Worm (Caenorhabditis elegans) whole organism, L4 larva: ENCODE data around the gene prx-1.

Source experiments
- F37D6.2 ChIP-seq: sonication (generic microtip); optimal IDR thresholded peaks from 2 replicates; lab custom pipeline; 2016; ENCODE audit warnings: mild to moderate bottlenecking, missing genetic modification characterization, missing compliant biosample characterization
- Y105C5A.15 ChIP-seq: fragments of 200-800 bp; sonication (Bioruptor generic); IDR thresholded peaks from 2 replicates; pipeline ENCODE4 v1.3.6; 2022; ENCODE audit warnings: missing genetic modification characterization, missing compliant biosample characterization
- Y5F2A.4 ChIP-seq: fragments of 200-800 bp; sonication (Bioruptor generic); optimal IDR thresholded peaks from 2 replicates; lab custom pipeline; 2018; ENCODE audit warnings: mild to moderate bottlenecking, missing genetic modification characterization, missing compliant biosample characterization
- aly-2 ChIP-seq: sonication (generic microtip); optimal IDR thresholded peaks from 2 replicates; lab custom pipeline; 2018; ENCODE audit warnings: missing biosample characterization, missing genetic modification characterization
- ceh-44 ChIP-seq: fragments of 200-800 bp; sonication (Bioruptor generic); IDR thresholded peaks from 2 replicates; pipeline ENCODE4 v1.3.6; 2022; ENCODE audit warnings: missing genetic modification reagents, missing genetic modification characterization, missing compliant biosample characterization
- ctbp-1 ChIP-seq: fragments of 200-800 bp; sonication (Bioruptor generic); IDR thresholded peaks from 2 replicates; pipeline ENCODE4 v1.3.6; 2022; ENCODE audit warnings: missing genetic modification reagents, missing genetic modification characterization, missing compliant biosample characterization
- daf-16 ChIP-seq, 3 experiments: sonication (generic microtip); optimal IDR thresholded peaks; 2 replicates each; lab custom pipeline; 2016 to 2017; ENCODE audit warnings: missing genetic modification characterization in 3 of 3, missing genetic modification reagents in 3 of 3, mild to moderate bottlenecking in 2 of 3, missing compliant biosample characterization in 2 of 3, missing biosample characterization in 1 of 3, moderate library complexity in 1 of 3
- dmd-6 ChIP-seq: fragments of 200-800 bp; sonication (Bioruptor generic); IDR thresholded peaks from 2 replicates; pipeline ENCODE4 v1.3.6; 2022; ENCODE audit warnings: missing genetic modification reagents, missing genetic modification characterization, missing compliant biosample characterization
- dpl-1 ChIP-seq: fragments of 150-350 bp; optimal IDR thresholded peaks from 2 replicates; lab custom pipeline; 2014; ENCODE audit warnings: missing biosample characterization, missing genetic modification reagents, missing genetic modification characterization
- duxl-1 ChIP-seq: sonication (generic microtip); optimal IDR thresholded peaks from 2 replicates; lab custom pipeline; 2016; ENCODE audit warnings: mild to moderate bottlenecking, missing genetic modification characterization, moderate library complexity, missing compliant biosample characterization; ENCODE audit not compliant: poor library complexity
- egl-27 ChIP-seq: sonication (generic microtip); optimal IDR thresholded peaks from 3 replicates; lab custom pipeline; 2017; ENCODE audit warnings: missing biosample characterization, missing genetic modification reagents, missing genetic modification characterization
- hif-1 ChIP-seq, 2 experiments: sonication (generic microtip); optimal IDR thresholded peaks; 2 replicates each; lab custom pipeline; 2016 to 2017; ENCODE audit warnings: missing compliant biosample characterization in 2 of 2, missing genetic modification characterization in 2 of 2, missing genetic modification reagents in 2 of 2, missing genotype in 2 of 2, mild to moderate bottlenecking in 1 of 2
- hlh-11 ChIP-seq: fragments of 200-800 bp; sonication (Bioruptor generic); optimal IDR thresholded peaks from 2 replicates; lab custom pipeline; 2018; ENCODE audit warnings: mild to moderate bottlenecking, missing genetic modification characterization, missing compliant biosample characterization
- hlh-30 ChIP-seq: sonication (generic microtip); optimal IDR thresholded peaks from 2 replicates; lab custom pipeline; 2017; ENCODE audit warnings: antibody characterized with exemption, mild to moderate bottlenecking, missing genetic modification characterization, missing compliant biosample characterization; ENCODE audit not compliant: insufficient read depth
- hmg-1.1 ChIP-seq: fragments of 200-800 bp; sonication (Bioruptor generic); IDR thresholded peaks from 2 replicates; pipeline ENCODE4 v1.3.6; 2022; ENCODE audit warnings: missing genetic modification reagents, missing genetic modification characterization, missing compliant biosample characterization
- jun-1 ChIP-seq: fragments of 150-350 bp; optimal IDR thresholded peaks from 2 replicates; lab custom pipeline; 2014; ENCODE audit warnings: missing biosample characterization, missing genetic modification reagents, missing genetic modification characterization
- lim-7 ChIP-seq: fragments of 200-800 bp; sonication (Bioruptor generic); IDR thresholded peaks from 2 replicates; pipeline ENCODE4 v1.3.6; 2022; ENCODE audit warnings: missing genetic modification characterization, missing compliant biosample characterization
- lin-1 ChIP-seq: fragments of 200-800 bp; sonication (Bioruptor generic); IDR thresholded peaks from 2 replicates; pipeline ENCODE4 v1.3.6; 2022; ENCODE audit warnings: missing genetic modification reagents, missing genetic modification characterization, missing compliant biosample characterization
- lin-13 ChIP-seq: fragments of 150-350 bp; optimal IDR thresholded peaks from 2 replicates; lab custom pipeline; 2014; ENCODE audit warnings: missing biosample characterization, missing genetic modification reagents, missing genetic modification characterization
- lin-38 ChIP-seq: fragments of 200-800 bp; sonication (Bioruptor generic); IDR thresholded peaks from 2 replicates; pipeline ENCODE4 v1.3.6; 2022; ENCODE audit warnings: missing genetic modification reagents, missing genetic modification characterization, missing compliant biosample characterization
- lsy-2 ChIP-seq, 2 experiments: fragments of 150-350 bp in 1 of 2; sonication (generic microtip) in 1 of 2; optimal IDR thresholded peaks; 2 replicates each; lab custom pipeline; 2014 to 2017; ENCODE audit warnings: missing biosample characterization in 2 of 2, missing genetic modification characterization in 2 of 2
- madf-5 ChIP-seq, 2 experiments: fragments of 200-800 bp; sonication (Bioruptor generic); IDR thresholded peaks; 2 replicates each; pipeline ENCODE4 v1.3.6; 2022; ENCODE audit warnings: missing compliant biosample characterization in 2 of 2, missing genetic modification characterization in 2 of 2
- mdl-1 ChIP-seq, 2 experiments: fragments of 150-350 bp in 1 of 2; sonication (generic microtip) in 1 of 2; optimal IDR thresholded peaks; 2 replicates each; lab custom pipeline; 2014 to 2017; ENCODE audit warnings: missing biosample characterization in 2 of 2, missing genetic modification characterization in 2 of 2
- mxl-3 ChIP-seq: fragments of 200-800 bp; sonication (Bioruptor generic); optimal IDR thresholded peaks from 2 replicates; lab custom pipeline; 2018; ENCODE audit warnings: mild to moderate bottlenecking, missing genetic modification characterization, missing compliant biosample characterization
- nhr-10 ChIP-seq: fragments of 150-350 bp; optimal IDR thresholded peaks from 2 replicates; lab custom pipeline; 2014; ENCODE audit warnings: missing biosample characterization, missing genetic modification characterization
- nhr-102 ChIP-seq: sonication (generic microtip); optimal IDR thresholded peaks from 2 replicates; lab custom pipeline; 2016; ENCODE audit warnings: mild to moderate bottlenecking, missing genetic modification characterization, moderate library complexity, missing compliant biosample characterization
- nhr-11 ChIP-seq: fragments of 150-350 bp; optimal IDR thresholded peaks from 2 replicates; lab custom pipeline; 2014; ENCODE audit warnings: missing biosample characterization, missing genetic modification characterization
- nhr-111 ChIP-seq: fragments of 200-800 bp; sonication (Bioruptor generic); optimal IDR thresholded peaks from 2 replicates; lab custom pipeline; 2018; ENCODE audit warnings: mild to moderate bottlenecking, missing genetic modification characterization, missing compliant biosample characterization
- nhr-25 ChIP-seq: sonication (generic microtip); optimal IDR thresholded peaks from 2 replicates; lab custom pipeline; 2017; ENCODE audit warnings: missing genetic modification characterization, mild to moderate bottlenecking, missing compliant biosample characterization, antibody characterized with exemption, moderate library complexity, borderline replicate concordance; ENCODE audit not compliant: insufficient read depth
- nhr-28 ChIP-seq: fragments of 150-350 bp; optimal IDR thresholded peaks from 2 replicates; lab custom pipeline; 2014; ENCODE audit warnings: missing biosample characterization, missing genetic modification characterization
- nhr-42 ChIP-seq: fragments of 200-800 bp; sonication (Bioruptor generic); IDR thresholded peaks from 2 replicates; pipeline ENCODE4 v1.3.6; 2022; ENCODE audit warnings: missing genetic modification characterization, missing compliant biosample characterization
- nhr-6 ChIP-seq: fragments of 150-350 bp; optimal IDR thresholded peaks from 2 replicates; lab custom pipeline; 2014; ENCODE audit warnings: missing biosample characterization, missing genetic modification characterization
- nhr-77 ChIP-seq: fragments of 150-350 bp; optimal IDR thresholded peaks from 2 replicates; lab custom pipeline; 2014; ENCODE audit warnings: missing biosample characterization, missing genetic modification characterization
- pha-4 ChIP-seq, 2 experiments: fragments of 150-350 bp in 1 of 2; fragments of 200-800 bp in 1 of 2; sonication (Bioruptor generic) in 1 of 2; IDR thresholded peaks in 1 of 2; optimal IDR thresholded peaks in 1 of 2; 2 replicates each; pipeline versions ENCODE4 v1.3.6 to Lab custom; 2014 to 2022; ENCODE audit warnings: missing genetic modification characterization in 2 of 2, missing genetic modification reagents in 2 of 2, missing biosample characterization in 1 of 2, missing compliant biosample characterization in 1 of 2
- rbr-2 ChIP-seq: sonication (generic microtip); optimal IDR thresholded peaks from 2 replicates; lab custom pipeline; 2016; ENCODE audit warnings: missing genotype, missing genetic modification characterization, missing compliant biosample characterization
- snpc-4 ChIP-seq: fragments of 150-350 bp; optimal IDR thresholded peaks from 2 replicates; lab custom pipeline; 2014; ENCODE audit warnings: missing biosample characterization, missing genetic modification characterization
- spr-1 ChIP-seq: sonication (generic microtip); optimal IDR thresholded peaks from 2 replicates; lab custom pipeline; 2016; ENCODE audit warnings: mild to moderate bottlenecking, missing genetic modification characterization, missing compliant biosample characterization
- spr-3 ChIP-seq: fragments of 200-800 bp; sonication (Bioruptor generic); optimal IDR thresholded peaks from 2 replicates; lab custom pipeline; 2018; ENCODE audit warnings: mild to moderate bottlenecking, missing genetic modification characterization, missing compliant biosample characterization
- unc-62 ChIP-seq, 3 experiments: fragments of 150-350 bp in 1 of 3; sonication (generic microtip); optimal IDR thresholded peaks in 2 of 3; peaks in 1 of 3; 1 replicate in 1 of 3; 2 replicates in 2 of 3; lab custom pipeline; 2014 to 2017; ENCODE audit warnings: missing biosample characterization in 3 of 3, missing genetic modification characterization in 3 of 3, missing genetic modification reagents in 3 of 3, missing genotype in 1 of 3
- zag-1 ChIP-seq: fragments of 150-350 bp; optimal IDR thresholded peaks from 2 replicates; lab custom pipeline; 2014; ENCODE audit warnings: missing biosample characterization, missing genetic modification characterization
- zfp-2 ChIP-seq: sonication (generic microtip); optimal IDR thresholded peaks from 2 replicates; lab custom pipeline; 2016; ENCODE audit warnings: mild to moderate bottlenecking, missing genetic modification characterization, missing compliant biosample characterization
- zfp-3 ChIP-seq: fragments of 200-800 bp; sonication (Bioruptor generic); conservative IDR thresholded peaks from 2 replicates; pipeline ENCODE4 v1.3.6; 2022; ENCODE audit warnings: missing genetic modification reagents, missing genetic modification characterization, missing compliant biosample characterization
- zip-2 ChIP-seq: fragments of 150-350 bp; optimal IDR thresholded peaks from 2 replicates; lab custom pipeline; 2014; ENCODE audit warnings: missing biosample characterization, missing genetic modification characterization
- ztf-7 ChIP-seq: fragments of 150-350 bp; optimal IDR thresholded peaks from 2 replicates; lab custom pipeline; 2014; ENCODE audit warnings: missing biosample characterization, missing genetic modification characterization

prx-1 gene

ce11 chrX:14309656-14310055, 4.1 kb upstream of the prx-1 start:
- TF ChIP-seq egl-27 (tag; lab: Kevin White, UChicago) (no peak), mxl-3 (GFP tag; lab: Kevin White, UChicago) (no peak), unc-62 (GFP tag; optimal IDR thresholded peaks at IDR 0.05 in 1 of 2; lab: Kevin White, UChicago) (peak in 1 of 2 experiments; percentile 92), unc-62 (tag; optimal IDR thresholded peaks at IDR 0.05; lab: Kevin White, UChicago) (no peak)

ce11 chrX:14311583-14311982, 2.1 kb upstream of the prx-1 start, which contains the start of gene mgrn-1:
TSS of gene mgrn-1 (minus strand) at chrX:14311683.
- TF ChIP-seq Y5F2A.4 (GFP tag; lab: Kevin White, UChicago), result no peak
- TF ChIP-seq nhr-6 (tag; lab: Kevin White, UChicago), result no peak

ce11 chrX:14312416-14312815, 1.3 kb upstream of the prx-1 start:
- no peak for TF ChIP-seq nhr-42 (GFP tag; lab: Robert Waterston, UW)
- peak; percentile 24 for TF ChIP-seq nhr-25 (tag; lab: Kevin White, UChicago)
- TF ChIP-seq nhr-111, result no peak
- TF ChIP-seq lim-7 (GFP tag; lab: Robert Waterston, UW), result no peak
- TF ChIP-seq ctbp-1, result peak; percentile 72; the same call in 1 of the 2 replicates
- peak; percentile 62 for TF ChIP-seq nhr-6 (tag; lab: Kevin White, UChicago)
- no peak for TF ChIP-seq madf-5 (GFP tag; IDR thresholded peaks at IDR 0.05; lab: Robert Waterston, UW)
- TF ChIP-seq Y105C5A.15 (GFP tag; lab: Robert Waterston, UW), result no peak
- peak in 1 of 2 experiments; percentile 54 for TF ChIP-seq hif-1 (tag; optimal IDR thresholded peaks at IDR 0.05; lab: Kevin White, UChicago)
- TF ChIP-seq F37D6.2 (tag; lab: Kevin White, UChicago), result peak; percentile 62
- TF ChIP-seq dpl-1 (GFP tag; lab: Kevin White, UChicago), result peak; percentile 42
- peak; percentile 42 for TF ChIP-seq lin-38 (GFP tag; lab: Robert Waterston, UW)
- TF ChIP-seq lsy-2 (tag; optimal IDR thresholded peaks at IDR 0.05; lab: Kevin White, UChicago), result peak; percentile 89 to 95
- TF ChIP-seq pha-4 (GFP tag; IDR thresholded peaks at IDR 0.05; lab: Robert Waterston, UW), result 0 out of 2 replicates have a peak, but pooled peaks have one; percentile 7
- peak; percentile 25 for TF ChIP-seq pha-4 (tag; optimal IDR thresholded peaks at IDR 0.05; lab: Kevin White, UChicago)
- peak; percentile 52 for TF ChIP-seq spr-1 (tag; lab: Kevin White, UChicago)
- TF ChIP-seq zag-1 (tag; lab: Kevin White, UChicago), result no peak
- TF ChIP-seq nhr-10 (tag; lab: Kevin White, UChicago), result peak; percentile 15
- peak; percentile 98 for TF ChIP-seq lin-13
- peak; percentile 83 for TF ChIP-seq rbr-2
- peak; percentile 73 for TF ChIP-seq hlh-30 (tag; lab: Kevin White, UChicago)
- peak in 1 of 2 experiments; percentile 98 for TF ChIP-seq unc-62 (GFP tag; optimal IDR thresholded peaks at IDR 0.05 in 1 of 2; lab: Kevin White, UChicago)
- no peak for TF ChIP-seq unc-62 (tag; optimal IDR thresholded peaks at IDR 0.05; lab: Kevin White, UChicago)
- TF ChIP-seq jun-1 (tag; lab: Kevin White, UChicago), result peak; percentile 3
- peak; percentile 58 for TF ChIP-seq nhr-11 (tag; lab: Kevin White, UChicago)
- TF ChIP-seq nhr-28 (tag; lab: Kevin White, UChicago), result peak; percentile 97
- TF ChIP-seq spr-3 (GFP tag; lab: Kevin White, UChicago), result no peak
- peak; percentile 44 for TF ChIP-seq duxl-1 (tag; lab: Kevin White, UChicago)
- TF ChIP-seq zip-2 (tag; lab: Kevin White, UChicago), result peak; percentile 34
- TF ChIP-seq snpc-4, result no peak
- no peak for TF ChIP-seq zfp-2
- TF ChIP-seq daf-16 (GFP tag; optimal IDR thresholded peaks at IDR 0.05; lab: Kevin White, UChicago), result peak; percentile 8 to 22
- TF ChIP-seq daf-16 (tag; optimal IDR thresholded peaks at IDR 0.05; lab: Kevin White, UChicago), result peak; percentile 67
- peak; percentile 62 for TF ChIP-seq ztf-7 (tag; lab: Kevin White, UChicago)
- TF ChIP-seq mxl-3 (GFP tag; lab: Kevin White, UChicago), result peak; percentile 75
- TF ChIP-seq nhr-77 (tag; lab: Kevin White, UChicago), result peak; percentile 26
- TF ChIP-seq lin-1 (GFP tag; lab: Robert Waterston, UW), result peak; percentile 46; the same call in 1 of the 2 replicates
- TF ChIP-seq ceh-44 (GFP tag; lab: Robert Waterston, UW), result no peak
- peak; percentile 60 for TF ChIP-seq dmd-6 (GFP tag; lab: Robert Waterston, UW)
- peak; percentile 93 for TF ChIP-seq hlh-11 (tag; lab: Kevin White, UChicago)
- peak; percentile 54 for TF ChIP-seq nhr-102 (tag; lab: Kevin White, UChicago)
- TF ChIP-seq mdl-1 (tag; optimal IDR thresholded peaks at IDR 0.05; lab: Kevin White, UChicago), result peak in 1 of 2 experiments; percentile 73
- peak; percentile 82 for TF ChIP-seq hmg-1.1 (GFP tag; lab: Robert Waterston, UW)
- TF ChIP-seq aly-2 (tag; lab: Kevin White, UChicago), result no peak
- TF ChIP-seq zfp-3 (GFP tag; lab: Robert Waterston, UW), result no peak
